Worm (Caenorhabditis elegans) whole organism, early embryonic: ENCODE measurements around the gene dnj-18.

Experiments used
- aly-1 ChIP-seq: sonication (generic microtip); optimal IDR thresholded peaks from 2 replicates; lab custom pipeline; 2016; ENCODE audit warnings: missing genetic modification characterization, missing compliant biosample characterization
- ama-1 ChIP-seq: fragments of 150-350 bp; optimal IDR thresholded peaks from 2 replicates; lab custom pipeline; 2014
- flt-1 ChIP-seq: fragments of 200-800 bp; sonication (Bioruptor generic); IDR thresholded peaks from 2 replicates; pipeline ENCODE4 v1.3.6; 2022; ENCODE audit warnings: missing genetic modification characterization, missing compliant biosample characterization
- hmbx-1 ChIP-seq: sonication (generic microtip); optimal IDR thresholded peaks from 2 replicates; lab custom pipeline; 2016; ENCODE audit warnings: mild to moderate bottlenecking, missing genetic modification characterization, missing compliant biosample characterization
- sea-1 ChIP-seq: fragments of 200-800 bp; sonication (Bioruptor generic); conservative IDR thresholded peaks from 2 replicates; pipeline ENCODE4 v1.3.6; 2022; ENCODE audit warnings: missing genetic modification characterization, missing compliant biosample characterization
- tbx-37 ChIP-seq: fragments of 200-800 bp; sonication (Bioruptor generic); conservative IDR thresholded peaks from 2 replicates; pipeline ENCODE4 v1.3.6; 2022; ENCODE audit warnings: missing genetic modification reagents, missing genetic modification characterization, missing compliant biosample characterization
- tra-4 ChIP-seq: sonication (generic microtip); optimal IDR thresholded peaks from 2 replicates; lab custom pipeline; 2017; ENCODE audit warnings: missing genetic modification characterization, missing compliant biosample characterization

- TF ChIP-seq aly-1 (tag; lab: Kevin White, UChicago) (no peak), ama-1 (lab: Kevin White, UChicago) (no peak), hmbx-1 (tag; lab: Kevin White, UChicago) (no peak), tbx-37 (GFP tag; lab: Robert Waterston, UW) (no peak), flt-1 (GFP tag; lab: Robert Waterston, UW) (no peak), sea-1 (GFP tag; lab: Robert Waterston, UW) (no peak), tra-4 (no peak)
Measured at ce11 chrIII:4671491-4671890, 26.4 kb upstream of the dnj-18 start, which contains the start of gene T23F11.11.
